Worm (Caenorhabditis elegans) whole organism, L3 larva: ENCODE measurements around the gene ifa-1.

Experiments used
- R02D3.7 ChIP-seq: fragments of 150-350 bp; optimal IDR thresholded peaks from 2 replicates; lab custom pipeline; 2014; ENCODE audit warnings: missing biosample characterization, missing genetic modification characterization
- ZK546.5 ChIP-seq: sonication (generic microtip); optimal IDR thresholded peaks from 2 replicates; lab custom pipeline; 2017; ENCODE audit warnings: missing biosample characterization, missing genetic modification characterization
- aly-2 ChIP-seq: fragments of 150-350 bp; optimal IDR thresholded peaks from 2 replicates; lab custom pipeline; 2014; ENCODE audit warnings: missing biosample characterization, missing genetic modification characterization
- ama-1 ChIP-seq: fragments of 150-350 bp; optimal IDR thresholded peaks from 2 replicates; lab custom pipeline; 2018
- ceh-16 ChIP-seq: sonication (generic microtip); optimal IDR thresholded peaks from 2 replicates; lab custom pipeline; 2017; ENCODE audit warnings: missing biosample characterization, missing genetic modification characterization
- ceh-28 ChIP-seq: fragments of 150-350 bp; optimal IDR thresholded peaks from 2 replicates; lab custom pipeline; 2014; ENCODE audit warnings: missing biosample characterization, missing genetic modification reagents, missing genetic modification characterization
- ceh-82 ChIP-seq: fragments of 150-350 bp; optimal IDR thresholded peaks from 2 replicates; lab custom pipeline; 2014; ENCODE audit warnings: missing biosample characterization, missing genetic modification characterization
- ceh-9 ChIP-seq: sonication (generic microtip); optimal IDR thresholded peaks from 2 replicates; lab custom pipeline; 2018; ENCODE audit warnings: missing biosample characterization, missing genetic modification characterization
- daf-12 ChIP-seq: fragments of 150-350 bp; optimal IDR thresholded peaks from 2 replicates; lab custom pipeline; 2014; ENCODE audit warnings: missing biosample characterization, missing genetic modification reagents, missing genetic modification characterization
- egl-27 ChIP-seq: sonication (generic microtip); optimal IDR thresholded peaks from 4 replicates; lab custom pipeline; 2017; ENCODE audit warnings: missing biosample characterization, missing genetic modification reagents, missing genetic modification characterization
- egl-5 ChIP-seq: fragments of 150-350 bp; optimal IDR thresholded peaks from 2 replicates; lab custom pipeline; 2017; ENCODE audit warnings: missing biosample characterization, missing genetic modification reagents, missing genetic modification characterization, inconsistent platforms
- elt-1 ChIP-seq: fragments of 150-350 bp; optimal IDR thresholded peaks from 2 replicates; lab custom pipeline; 2014; ENCODE audit warnings: missing biosample characterization, missing genetic modification characterization
- elt-2 ChIP-seq: sonication (generic microtip); optimal IDR thresholded peaks from 2 replicates; lab custom pipeline; 2016; ENCODE audit warnings: missing genetic modification reagents, mild to moderate bottlenecking, missing genetic modification characterization, missing compliant biosample characterization
- eor-1 ChIP-seq, 2 experiments: fragments of 150-350 bp; optimal IDR thresholded peaks; 2 replicates each; lab custom pipeline; 2014 to 2018; ENCODE audit warnings: missing biosample characterization in 2 of 2, missing genetic modification characterization in 2 of 2
- fkh-10 ChIP-seq: sonication (generic microtip); optimal IDR thresholded peaks from 2 replicates; lab custom pipeline; 2017; ENCODE audit warnings: missing biosample characterization, missing genetic modification reagents, missing genetic modification characterization
- fkh-2 ChIP-seq: fragments of 150-350 bp; optimal IDR thresholded peaks from 2 replicates; lab custom pipeline; 2014; ENCODE audit warnings: missing biosample characterization, missing genetic modification reagents, missing genetic modification characterization
- jun-1 ChIP-seq: fragments of 150-350 bp; optimal IDR thresholded peaks from 2 replicates; lab custom pipeline; 2014; ENCODE audit warnings: missing biosample characterization, missing genetic modification reagents, missing genetic modification characterization
- lin-15B ChIP-seq: fragments of 150-350 bp; optimal IDR thresholded peaks from 2 replicates; lab custom pipeline; 2014; ENCODE audit warnings: missing biosample characterization, missing genetic modification characterization
- mml-1 ChIP-seq: fragments of 150-350 bp; sonication (generic microtip); optimal IDR thresholded peaks from 3 replicates; lab custom pipeline; 2014; ENCODE audit warnings: missing biosample characterization, missing genetic modification characterization
- nhr-11 ChIP-seq: fragments of 150-350 bp; optimal IDR thresholded peaks from 2 replicates; lab custom pipeline; 2014; ENCODE audit warnings: missing biosample characterization, missing genetic modification characterization
- nhr-12 ChIP-seq: fragments of 150-350 bp; optimal IDR thresholded peaks from 2 replicates; lab custom pipeline; 2014; ENCODE audit warnings: missing biosample characterization, missing genetic modification characterization
- nhr-237 ChIP-seq: fragments of 150-350 bp; optimal IDR thresholded peaks from 2 replicates; lab custom pipeline; 2014; ENCODE audit warnings: missing biosample characterization, missing genetic modification characterization
- nhr-25 ChIP-seq: sonication (generic microtip); optimal IDR thresholded peaks from 2 replicates; lab custom pipeline; 2017; ENCODE audit warnings: missing biosample characterization, missing genetic modification characterization
- nhr-28 ChIP-seq: fragments of 150-350 bp; optimal IDR thresholded peaks from 2 replicates; lab custom pipeline; 2014; ENCODE audit warnings: missing biosample characterization, missing genetic modification characterization
- nhr-67 ChIP-seq: fragments of 150-350 bp; optimal IDR thresholded peaks from 2 replicates; lab custom pipeline; 2014; ENCODE audit warnings: missing biosample characterization, missing genetic modification characterization
- nhr-76 ChIP-seq: fragments of 150-350 bp; sonication (generic microtip); optimal IDR thresholded peaks from 5 replicates; lab custom pipeline; 2014; ENCODE audit warnings: missing biosample characterization, missing genetic modification characterization
- pha-4 ChIP-seq: fragments of 150-350 bp; optimal IDR thresholded peaks from 2 replicates; lab custom pipeline; 2014; ENCODE audit warnings: missing biosample characterization, missing genetic modification reagents, missing genetic modification characterization
- pqm-1 ChIP-seq: fragments of 150-350 bp; optimal IDR thresholded peaks from 2 replicates; lab custom pipeline; 2017; ENCODE audit warnings: missing biosample characterization, missing genetic modification characterization, inconsistent platforms
- sea-2 ChIP-seq: fragments of 150-350 bp; sonication (generic microtip); optimal IDR thresholded peaks from 4 replicates; lab custom pipeline; 2014; ENCODE audit warnings: missing biosample characterization, missing genetic modification reagents, missing genetic modification characterization
- skn-1 ChIP-seq: fragments of 150-350 bp; optimal IDR thresholded peaks from 2 replicates; lab custom pipeline; 2014; ENCODE audit warnings: missing biosample characterization, missing genetic modification characterization
- snpc-4 ChIP-seq: fragments of 150-350 bp; optimal IDR thresholded peaks from 2 replicates; lab custom pipeline; 2014; ENCODE audit warnings: missing biosample characterization, missing genetic modification characterization
- unc-39 ChIP-seq: sonication (generic microtip); optimal IDR thresholded peaks from 4 replicates; lab custom pipeline; 2017; ENCODE audit warnings: missing biosample characterization, missing genetic modification characterization
- zag-1 ChIP-seq: fragments of 150-350 bp; optimal IDR thresholded peaks from 2 replicates; lab custom pipeline; 2014; ENCODE audit warnings: missing biosample characterization, missing genetic modification characterization
- ztf-11 ChIP-seq: fragments of 150-350 bp; optimal IDR thresholded peaks from 2 replicates; lab custom pipeline; 2014; ENCODE audit warnings: missing biosample characterization, missing genetic modification characterization

Gene ifa-1

ce11 chrX:11305773-11306172 lies 34.8 kb downstream of the ifa-1 start, which contains the start of gene F08G12.1:
TSS of gene F08G12.1 (minus strand) at chrX:11305873.
- TF ChIP-seq ztf-11 (tag; lab: Kevin White, UChicago) (no peak), fkh-10 (GFP tag; lab: Kevin White, UChicago) (no peak), nhr-76 (tag; lab: Kevin White, UChicago) (no peak), sea-2 (no peak), daf-12 (tag; lab: Kevin White, UChicago) (no peak), zag-1 (tag; lab: Kevin White, UChicago) (no peak), elt-1 (tag; lab: Kevin White, UChicago) (no peak)

DNA sequence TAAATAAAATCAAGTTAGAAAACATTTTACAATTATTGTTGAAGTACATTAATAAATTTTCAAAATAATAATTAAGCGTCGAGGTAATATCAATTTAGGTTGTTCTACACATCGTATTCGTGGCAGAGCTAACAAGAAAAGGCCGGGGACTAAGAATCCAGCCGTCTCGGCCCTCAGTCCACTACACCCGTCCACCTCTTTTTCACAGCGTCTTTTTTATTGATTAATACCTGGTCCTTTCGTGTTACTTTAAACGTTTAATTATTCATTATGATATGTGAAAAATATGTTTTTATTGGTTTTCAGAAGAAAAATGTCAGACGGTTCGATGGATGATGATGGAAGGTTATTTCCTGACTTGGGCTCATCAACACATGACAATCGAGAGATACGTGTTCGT lies 36.1 kb downstream of the ifa-1 start, which contains the start of gene vhl-1:
TSS of gene vhl-1 (plus strand) at position 301 of the 400 bp plus-strand sequence.
- TF ChIP-seq snpc-4 (no peak), nhr-11 (tag; lab: Kevin White, UChicago) (no peak), nhr-25 (tag; lab: Kevin White, UChicago) (no peak), nhr-67 (tag; lab: Kevin White, UChicago) (no peak), skn-1 (tag; lab: Kevin White, UChicago) (no peak), R02D3.7 (tag; lab: Kevin White, UChicago) (no peak), sea-2 (no peak), elt-2 (no peak), fkh-2 (tag; lab: Kevin White, UChicago) (no peak), ama-1 (lab: Kevin White, UChicago) (no peak), egl-27 (tag; lab: Kevin White, UChicago) (no peak)

- TF ChIP-seq ceh-16 (tag; lab: Kevin White, UChicago) = no peak
- no peak for TF ChIP-seq ceh-9
- TF ChIP-seq ceh-82 (tag; lab: Kevin White, UChicago) = no peak
- no peak for TF ChIP-seq nhr-67 (tag; lab: Kevin White, UChicago)
- TF ChIP-seq nhr-237 (tag; lab: Kevin White, UChicago) = no peak
- TF ChIP-seq pha-4 = peak; percentile 57
- TF ChIP-seq nhr-11 (tag; lab: Kevin White, UChicago) = no peak
- TF ChIP-seq jun-1 (tag; lab: Kevin White, UChicago) = no peak
- no peak for TF ChIP-seq nhr-28 (tag; lab: Kevin White, UChicago)
- no peak for TF ChIP-seq elt-1 (tag; lab: Kevin White, UChicago)
- no peak for TF ChIP-seq zag-1 (tag; lab: Kevin White, UChicago)
- TF ChIP-seq ceh-28 = no peak
- TF ChIP-seq skn-1 (tag; lab: Kevin White, UChicago) = no peak
- TF ChIP-seq aly-2 (tag; lab: Kevin White, UChicago) = no peak
- peak; percentile 10 for TF ChIP-seq pqm-1 (tag; lab: Kevin White, UChicago)
- TF ChIP-seq nhr-25 (tag; lab: Kevin White, UChicago) = no peak
- peak; percentile 0 for TF ChIP-seq egl-5
- no peak for TF ChIP-seq unc-39 (tag; lab: Kevin White, UChicago)
- TF ChIP-seq ZK546.5 (tag; lab: Kevin White, UChicago) = no peak
Observed at ce11 chrX:11310285-11310838, 39.4 kb downstream of the ifa-1 start, which contains the start of gene F08G12.5. TSS of gene F08G12.5 (minus strand) at chrX:11310285.

- no peak for TF ChIP-seq ceh-16 (tag; lab: Kevin White, UChicago)
- TF ChIP-seq daf-12 (tag; lab: Kevin White, UChicago) = no peak
- TF ChIP-seq eor-1 (tag; optimal IDR thresholded peaks at IDR 0.05; lab: Kevin White, UChicago) = no peak
- no peak for TF ChIP-seq nhr-12 (tag; lab: Kevin White, UChicago)
- TF ChIP-seq fkh-10 (GFP tag; lab: Kevin White, UChicago) = no peak
- TF ChIP-seq pqm-1 (tag; lab: Kevin White, UChicago) = no peak
- no peak for TF ChIP-seq nhr-28 (tag; lab: Kevin White, UChicago)
- TF ChIP-seq zag-1 (tag; lab: Kevin White, UChicago) = no peak
- TF ChIP-seq lin-15B (tag; lab: Kevin White, UChicago) = no peak
- no peak for TF ChIP-seq egl-5
- no peak for TF ChIP-seq mml-1 (tag; lab: Kevin White, UChicago)
- no peak for TF ChIP-seq ZK546.5 (tag; lab: Kevin White, UChicago)
- no peak for TF ChIP-seq unc-39 (tag; lab: Kevin White, UChicago)
- no peak for TF ChIP-seq ama-1 (lab: Kevin White, UChicago)
Observed at ce11 chrX:11315392-11315791, 44.4 kb downstream of the ifa-1 start, which contains the start of gene F08G12.11. TSS of gene F08G12.11 (minus strand) at chrX:11315572.
